Fruit fly (Drosophila melanogaster): ENCODE measurements around the gene Spn77Bc.
A peak's percentile ranks its signal among the peaks of the same experiment; 100 is the strongest.

The Spn77Bc gene

DNA sequence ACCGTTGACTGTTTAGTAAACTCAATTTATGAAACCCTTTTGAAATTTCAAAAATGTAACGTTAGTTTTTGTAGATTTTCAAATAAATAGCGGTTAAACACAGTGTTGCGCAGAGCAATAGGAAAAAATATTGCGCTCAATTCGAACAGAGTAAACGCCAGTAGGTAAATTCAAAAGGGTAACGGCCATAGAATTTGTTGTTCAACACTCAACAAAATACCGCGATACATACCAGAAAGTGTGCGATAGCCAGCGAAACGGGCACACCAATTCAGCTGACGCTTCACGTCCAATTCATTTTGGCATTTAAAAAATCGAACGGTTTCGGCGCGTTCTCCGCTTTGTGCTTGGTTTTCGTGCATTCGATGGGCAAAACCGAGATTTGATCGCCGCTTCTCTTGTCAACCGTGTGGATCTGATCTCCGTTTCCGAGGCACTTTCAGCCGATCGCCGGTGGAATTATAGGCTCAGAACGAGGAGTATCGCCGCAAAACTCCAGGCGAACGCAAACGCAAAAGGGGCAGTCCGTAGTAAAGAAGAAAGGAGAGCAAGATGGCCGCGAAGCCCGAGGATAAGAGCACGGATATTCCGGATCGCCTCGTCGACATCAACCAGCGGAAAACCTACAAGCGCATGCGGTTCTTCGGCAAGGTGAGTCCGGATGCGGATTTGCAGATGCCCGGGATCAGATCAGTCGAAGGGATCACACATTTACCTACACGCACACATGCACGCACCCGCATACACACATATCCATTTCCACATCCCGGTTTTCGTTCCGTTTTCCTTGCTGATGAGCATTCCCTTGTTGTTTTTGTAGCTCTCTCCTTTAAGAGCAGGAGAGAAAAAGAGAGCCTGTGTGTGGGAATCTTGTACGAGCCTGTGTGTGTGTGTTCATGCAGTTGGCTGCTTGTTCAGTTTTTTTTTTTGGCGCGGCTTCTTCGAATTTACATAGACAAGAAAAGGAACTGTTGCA, 32.4 kb upstream of the Spn77Bc start (continued):
- TF ChIP-seq Ets21C (GFP tag; optimal IDR thresholded peaks at IDR 0.05), result no peak
- no peak for TF ChIP-seq CG11294 (GFP tag; IDR thresholded peaks at IDR 0.05)
- peak; percentile 27 for TF ChIP-seq CG31627 (GFP tag; optimal IDR thresholded peaks at IDR 0.05)
- no peak for TF ChIP-seq CG6276 (GFP tag; optimal IDR thresholded peaks at IDR 0.05)
- TF ChIP-seq CG32006 (GFP tag; optimal IDR thresholded peaks at IDR 0.05), result no peak
- TF ChIP-seq achi (GFP tag; optimal IDR thresholded peaks at IDR 0.05), result peak; percentile 63
- no peak for TF ChIP-seq Eip93F (GFP tag; optimal IDR thresholded peaks at IDR 0.05)
- TF ChIP-seq CG8632 (GFP tag; optimal IDR thresholded peaks at IDR 0.05), result no peak
- TF ChIP-seq CG4318 (GFP tag; optimal IDR thresholded peaks at IDR 0.05), result no peak
- no peak for TF ChIP-seq CG34406 (GFP tag; optimal IDR thresholded peaks at IDR 0.05)
- TF ChIP-seq Hr39 (GFP tag; optimal IDR thresholded peaks at IDR 0.05), result no peak
- no peak for TF ChIP-seq Met (GFP tag; optimal IDR thresholded peaks at IDR 0.05)
- TF ChIP-seq CG10669 (GFP tag; optimal IDR thresholded peaks at IDR 0.05), result no peak
- TF ChIP-seq CG3919 (GFP tag; optimal IDR thresholded peaks at IDR 0.05), result no peak
- peak; percentile 11 for TF ChIP-seq CG3032 (tag; optimal IDR thresholded peaks at IDR 0.05)
- no peak for TF ChIP-seq net (GFP tag; optimal IDR thresholded peaks at IDR 0.05)
- peak; percentile 23 for TF ChIP-seq topi (GFP tag; optimal IDR thresholded peaks at IDR 0.05)
- no peak for TF ChIP-seq Sox15 (GFP tag; optimal IDR thresholded peaks at IDR 0.05)
- TF ChIP-seq Ets96B (tag; optimal IDR thresholded peaks at IDR 0.05), result no peak
- TF ChIP-seq cyc (GFP tag; optimal IDR thresholded peaks at IDR 0.05), result peak; percentile 36

DNA sequence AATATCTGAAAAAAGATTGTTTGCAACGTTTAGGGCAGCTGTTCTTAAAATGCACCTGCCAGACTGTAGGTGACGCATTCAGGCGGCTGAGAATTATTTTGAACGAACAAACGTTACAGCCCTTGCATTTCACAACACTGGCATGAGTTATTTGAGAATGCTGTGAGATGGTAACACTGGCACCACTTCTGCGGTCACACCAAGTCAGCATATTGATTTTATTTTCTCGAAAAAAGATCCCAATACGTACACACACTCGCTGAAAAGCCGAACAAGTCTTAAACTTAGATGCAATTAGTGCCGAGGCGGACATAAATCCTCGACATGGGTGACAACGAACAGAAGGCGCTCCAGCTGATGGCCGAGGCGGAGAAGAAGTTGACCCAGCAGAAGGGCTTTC, 29.0 kb upstream of the Spn77Bc start, which contains the start of gene alphaSnap:
Gene alphaSnap, plus strand, starts transcription at position 164 of the 400 bp plus-strand sequence.
- TF ChIP-seq fkh (GFP tag; optimal IDR thresholded peaks at IDR 0.05) (peak; percentile 56), esn (GFP tag; optimal IDR thresholded peaks at IDR 0.05) (peak; percentile 51), dac (GFP tag; optimal IDR thresholded peaks at IDR 0.05) (no peak), Hr39 (GFP tag; optimal IDR thresholded peaks at IDR 0.05) (no peak), CG31627 (GFP tag; optimal IDR thresholded peaks at IDR 0.05) (peak; percentile 29), ss (GFP tag; optimal IDR thresholded peaks at IDR 0.05) (peak in 1 of 2 experiments; percentile 5), Eip78C (GFP tag) (peak; percentile 83), CG3032 (tag; optimal IDR thresholded peaks at IDR 0.05) (peak; percentile 14), Sox102F (GFP tag; optimal IDR thresholded peaks at IDR 0.05) (no peak), CG1621 (tag; optimal IDR thresholded peaks at IDR 0.05) (peak; percentile 26), Sox14 (GFP tag; optimal IDR thresholded peaks at IDR 0.05) (peak; percentile 46), CG15336 (GFP tag; IDR thresholded peaks at IDR 0.05) (no peak), cyc (GFP tag; optimal IDR thresholded peaks at IDR 0.05) (peak; percentile 11), topi (GFP tag; optimal IDR thresholded peaks at IDR 0.05) (peak; percentile 35), dsx (GFP tag; optimal IDR thresholded peaks at IDR 0.05; ENCODE audit: poor library complexity, severe bottlenecking) (peak; percentile 19)

DNA sequence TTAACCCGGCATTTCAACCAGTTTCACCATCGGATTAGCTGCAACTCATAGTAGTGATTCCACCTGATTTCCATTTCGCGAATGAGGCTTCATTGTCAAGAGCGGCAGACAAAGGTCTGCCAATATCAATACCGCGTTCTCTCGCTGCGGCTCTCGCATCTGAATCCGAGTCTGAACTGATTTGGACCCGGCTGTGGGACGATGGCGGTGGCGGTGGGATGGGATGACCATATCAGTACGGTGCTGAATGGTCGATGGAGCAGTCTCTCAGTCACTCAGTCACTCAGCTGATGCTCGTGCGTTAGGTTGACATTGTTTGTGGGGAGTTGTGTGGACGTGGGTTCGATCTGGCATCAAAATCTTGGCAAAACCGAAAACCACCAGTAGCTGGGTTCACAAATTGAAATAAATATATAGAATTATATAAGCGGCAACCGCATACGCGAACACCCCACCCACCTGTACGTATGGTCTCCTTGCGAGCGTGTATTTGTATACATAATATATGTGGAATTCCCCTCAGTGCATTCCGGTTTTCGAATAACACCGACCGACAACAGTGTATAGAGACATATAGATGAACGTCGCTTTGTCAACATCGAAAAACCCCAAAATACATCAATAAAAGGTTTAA, 25.4 kb upstream of the Spn77Bc start, which contains the start of gene Spn77Ba:
Gene Spn77Ba, plus strand, starts transcription at position 235 of the 634 bp plus-strand sequence.
- no peak for TF ChIP-seq CG8319 (GFP tag; optimal IDR thresholded peaks at IDR 0.05)
- no peak for TF ChIP-seq dac (GFP tag; optimal IDR thresholded peaks at IDR 0.05)
- no peak for TF ChIP-seq Ets21C (GFP tag; optimal IDR thresholded peaks at IDR 0.05)
- no peak for TF ChIP-seq CG11762 (GFP tag; optimal IDR thresholded peaks at IDR 0.05; ENCODE audit: insufficient read depth)
- no peak for TF ChIP-seq spab (GFP tag; optimal IDR thresholded peaks at IDR 0.05)
- no peak for TF ChIP-seq CG8119 (GFP tag; IDR thresholded peaks at IDR 0.05)
- peak; percentile 42 for TF ChIP-seq Sox14 (GFP tag; optimal IDR thresholded peaks at IDR 0.05)
- TF ChIP-seq CG34406 (GFP tag; optimal IDR thresholded peaks at IDR 0.05), result no peak
- no peak for TF ChIP-seq CG6276 (GFP tag; optimal IDR thresholded peaks at IDR 0.05)
- TF ChIP-seq CG6854 (GFP tag; optimal IDR thresholded peaks at IDR 0.05), result peak; percentile 58
- peak; percentile 58 for TF ChIP-seq CG3919 (GFP tag; optimal IDR thresholded peaks at IDR 0.05)
- no peak for TF ChIP-seq topi (GFP tag; optimal IDR thresholded peaks at IDR 0.05)
- TF ChIP-seq CG11902 (GFP tag; optimal IDR thresholded peaks at IDR 0.05), result no peak
- no peak for TF ChIP-seq salr (GFP tag; optimal IDR thresholded peaks at IDR 0.05)
- no peak for TF ChIP-seq CG16779 (tag; optimal IDR thresholded peaks at IDR 0.05)
- TF ChIP-seq CG15336 (GFP tag; IDR thresholded peaks at IDR 0.05), result no peak
- peak; percentile 53 for TF ChIP-seq CG1621 (tag; optimal IDR thresholded peaks at IDR 0.05)
- TF ChIP-seq lz (GFP tag; optimal IDR thresholded peaks at IDR 0.05), result no peak
- peak; percentile 68; the same call in 2 of the 3 replicates for TF ChIP-seq CG6163 (GFP tag; IDR thresholded peaks at IDR 0.05)
- no peak for TF ChIP-seq CG10669 (GFP tag; optimal IDR thresholded peaks at IDR 0.05)
- TF ChIP-seq acj6 (GFP tag; optimal IDR thresholded peaks at IDR 0.05), result no peak
- no peak for TF ChIP-seq Smox (GFP tag; optimal IDR thresholded peaks at IDR 0.05)
- TF ChIP-seq OdsH (GFP tag; optimal IDR thresholded peaks at IDR 0.05), result no peak
- TF ChIP-seq Sox15 (GFP tag; optimal IDR thresholded peaks at IDR 0.05), result no peak
- no peak for TF ChIP-seq CG32006 (GFP tag; optimal IDR thresholded peaks at IDR 0.05)
- peak; percentile 57 for TF ChIP-seq net (GFP tag; optimal IDR thresholded peaks at IDR 0.05)
